Worm (Caenorhabditis elegans): Measurements from ENCODE around the gene sqv-8.

DNA sequence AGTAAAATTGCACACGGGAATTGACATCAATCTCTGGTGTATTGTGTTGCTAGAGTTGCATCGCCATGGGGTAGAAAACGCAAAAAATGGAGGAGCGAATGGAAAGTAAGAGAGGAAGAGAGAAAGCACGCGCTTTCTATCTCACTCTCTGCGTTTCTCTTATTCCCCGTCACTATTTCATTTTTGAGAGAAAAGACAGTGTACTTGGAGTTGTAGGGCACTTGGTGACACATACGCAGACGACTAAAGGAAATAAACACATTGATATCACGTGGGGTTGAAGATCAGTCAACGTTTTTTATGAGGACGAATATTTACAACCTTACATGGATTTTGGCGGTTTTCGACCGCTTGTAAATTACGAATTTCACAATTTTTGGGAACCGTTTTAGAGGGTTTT lies 43.4 kb upstream of the sqv-8 start:
- TF ChIP-seq nhr-11 (tag; optimal IDR thresholded peaks at IDR 0.05) (peak; percentile 100), unc-62 (GFP tag; optimal IDR thresholded peaks at IDR 0.05 in 1 of 2) (peak in 1 of 2 experiments; percentile 100), unc-62 (tag; optimal IDR thresholded peaks at IDR 0.05) (no peak), pha-4 (GFP tag; IDR thresholded peaks at IDR 0.05) (peak; percentile 82), pha-4 (tag; optimal IDR thresholded peaks at IDR 0.05) (peak; percentile 87), unc-39 (tag; optimal IDR thresholded peaks at IDR 0.05) (no peak), ama-1 (optimal IDR thresholded peaks at IDR 0.05) (peak; percentile 61), fkh-10 (GFP tag; optimal IDR thresholded peaks at IDR 0.05) (peak; percentile 30), nhr-6 (tag; optimal IDR thresholded peaks at IDR 0.05) (peak; percentile 98), arid-1 (GFP tag; conservative IDR thresholded peaks at IDR 0.05) (peak; percentile 69; the same call in 1 of the 2 replicates)
